Worm (Caenorhabditis elegans) whole organism, late embryonic: Measurements from ENCODE around the gene erd-2.1.

Experiments used
- ceh-48 ChIP-seq: sonication (generic microtip); optimal IDR thresholded peaks from 2 replicates; lab custom pipeline; 2016; ENCODE audit warnings: missing genetic modification characterization, inconsistent platforms, missing compliant biosample characterization
- ceh-6 ChIP-seq: fragments of 200-800 bp; sonication (Bioruptor generic); optimal IDR thresholded peaks from 2 replicates; lab custom pipeline; 2018; ENCODE audit warnings: mild to moderate bottlenecking, missing genetic modification characterization, missing compliant biosample characterization
- che-1 ChIP-seq: sonication (generic microtip); optimal IDR thresholded peaks from 2 replicates; lab custom pipeline; 2016; ENCODE audit warnings: mild to moderate bottlenecking, missing genetic modification characterization, missing compliant biosample characterization
- dve-1 ChIP-seq: sonication (generic microtip); optimal IDR thresholded peaks from 2 replicates; lab custom pipeline; 2017; ENCODE audit warnings: antibody characterized with exemption, mild to moderate bottlenecking, missing genetic modification characterization, missing compliant biosample characterization
- odd-2 ChIP-seq: sonication (generic microtip); optimal IDR thresholded peaks from 2 replicates; lab custom pipeline; 2017; ENCODE audit warnings: antibody characterized with exemption, mild to moderate bottlenecking, missing genetic modification characterization, missing compliant biosample characterization
- unc-55 ChIP-seq: sonication (generic microtip); optimal IDR thresholded peaks from 2 replicates; lab custom pipeline; 2017; ENCODE audit warnings: missing biosample characterization, missing genetic modification reagents, missing genetic modification characterization

DNA sequence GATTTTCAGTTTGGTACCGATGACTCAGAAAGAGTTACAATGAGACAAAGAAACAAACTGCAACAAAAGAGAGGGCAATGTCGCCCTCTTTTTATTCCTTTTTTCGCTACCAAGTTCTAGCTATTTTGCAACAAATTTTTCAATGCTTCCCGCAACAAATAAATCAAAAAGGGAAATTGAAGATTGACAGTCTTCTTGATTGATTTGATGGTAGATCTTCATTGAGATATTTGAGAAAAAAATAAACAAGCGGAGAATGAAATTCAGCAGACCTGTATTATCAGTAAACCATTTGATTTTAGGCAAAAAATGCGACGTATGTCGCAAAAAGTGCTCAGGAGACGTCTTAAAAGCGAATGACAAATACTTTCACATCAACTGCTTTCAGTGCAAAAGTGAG lies 11.4 kb downstream of the erd-2.1 start:
- TF ChIP-seq ceh-48 (tag; lab: Kevin White, UChicago): no peak
- peak; percentile 26 for TF ChIP-seq unc-55 (GFP tag; lab: Kevin White, UChicago)
- TF ChIP-seq odd-2: no peak
- no peak for TF ChIP-seq ceh-6 (GFP tag; lab: Kevin White, UChicago)
- TF ChIP-seq dve-1 (tag; lab: Kevin White, UChicago): no peak
- TF ChIP-seq che-1 (tag; lab: Kevin White, UChicago): no peak
